Worm (Caenorhabditis elegans): ENCODE measurements around the gene fbxa-89.

The fbxa-89 gene

ce11 chrIII:12250114-12250792 is 14.3 kb downstream of the fbxa-89 start, which contains the start of the genes tim-1 and Y75B8A.23 (continued):
- TF ChIP-seq mes-2 (tag; optimal IDR thresholded peaks at IDR 0.05; ENCODE audit: poor library complexity, severe bottlenecking) (peak; percentile 96), hmg-1.1 (GFP tag; IDR thresholded peaks at IDR 0.05) (peak; percentile 91), vab-7 (GFP tag; IDR thresholded peaks at IDR 0.05) (peak; percentile 80), hlh-30 (tag; optimal IDR thresholded peaks at IDR 0.05; ENCODE audit: insufficient read depth) (peak; percentile 92), ces-1 (GFP tag; optimal IDR thresholded peaks at IDR 0.05) (no peak), tag-97 (GFP tag; IDR thresholded peaks at IDR 0.05) (no peak), zip-2 (tag; optimal IDR thresholded peaks at IDR 0.05) (peak; percentile 60), F37D6.2 (tag; optimal IDR thresholded peaks at IDR 0.05) (peak; percentile 69), daf-19 (GFP tag; conservative IDR thresholded peaks at IDR 0.05) (no peak), aha-1 (tag) (peak; percentile 99), jun-1 (tag; optimal IDR thresholded peaks at IDR 0.05) (peak; percentile 73), madf-5 (GFP tag; IDR thresholded peaks at IDR 0.05) (no peak), lin-15B (tag; optimal IDR thresholded peaks at IDR 0.05) (peak; percentile 16), dmd-9 (GFP tag; IDR thresholded peaks at IDR 0.05) (peak; percentile 90), nhr-102 (tag; optimal IDR thresholded peaks at IDR 0.05) (peak; percentile 91), T26A8.4 (GFP tag; IDR thresholded peaks at IDR 0.05) (peak; percentile 96), unc-130 (GFP tag; optimal IDR thresholded peaks at IDR 0.05) (peak; percentile 88), snpc-1.2 (GFP tag; IDR thresholded peaks at IDR 0.05) (peak; percentile 84), nhr-11 (tag; optimal IDR thresholded peaks at IDR 0.05) (peak; percentile 92), php-3 (GFP tag; IDR thresholded peaks at IDR 0.05) (peak; percentile 50; the same call in 1 of the 2 replicates), saeg-2 (GFP tag; IDR thresholded peaks at IDR 0.05) (no peak), lsy-2 (tag; optimal IDR thresholded peaks at IDR 0.05) (peak; percentile 42 to 95), mep-1 (tag; optimal IDR thresholded peaks at IDR 0.05) (peak; percentile 98), arid-1 (GFP tag; conservative IDR thresholded peaks at IDR 0.05) (peak; percentile 89), ceh-62 (tag; optimal IDR thresholded peaks at IDR 0.05) (no peak), Y48G9A.11 (GFP tag; IDR thresholded peaks at IDR 0.05) (peak; percentile 57), skn-1 (tag; optimal IDR thresholded peaks at IDR 0.05) (no peak), mdl-1 (tag; optimal IDR thresholded peaks at IDR 0.05) (peak; percentile 49 to 73), nhr-25 (tag; optimal IDR thresholded peaks at IDR 0.05; ENCODE audit: borderline replicate concordance, insufficient read depth) (peak; percentile 68), lin-39 (tag; optimal IDR thresholded peaks at IDR 0.05) (no peak), T20F7.1 (GFP tag; optimal IDR thresholded peaks at IDR 0.05) (no peak), lim-7 (GFP tag; IDR thresholded peaks at IDR 0.05) (peak; percentile 67; the same call in 1 of the 2 replicates), unc-39 (tag; optimal IDR thresholded peaks at IDR 0.05) (no peak), zfp-3 (GFP tag; conservative IDR thresholded peaks at IDR 0.05) (peak; percentile 91), pqm-1 (tag; optimal IDR thresholded peaks at IDR 0.05) (peak; percentile 37), spr-1 (tag; optimal IDR thresholded peaks at IDR 0.05) (peak; percentile 86), cey-2 (tag; optimal IDR thresholded peaks at IDR 0.05; ENCODE audit: borderline replicate concordance, insufficient read depth) (no peak), nhr-237 (tag; optimal IDR thresholded peaks at IDR 0.05) (no peak), mdt-29 (GFP tag; IDR thresholded peaks at IDR 0.05) (peak; percentile 92), F49E8.2 (tag; optimal IDR thresholded peaks at IDR 0.05; ENCODE audit: borderline replicate concordance) (peak; percentile 93), madf-9 (GFP tag; conservative IDR thresholded peaks at IDR 0.05) (peak; percentile 53), mxl-2 (GFP tag; conservative IDR thresholded peaks at IDR 0.05) (no peak), F44E2.7 (GFP tag; IDR thresholded peaks at IDR 0.05) (0 out of 2 replicates have a peak, but pooled peaks have one; percentile 34), daf-16 (GFP tag; optimal IDR thresholded peaks at IDR 0.05) (peak; percentile 56 to 87), daf-16 (tag; optimal IDR thresholded peaks at IDR 0.05) (peak; percentile 88), rbr-2 (tag; optimal IDR thresholded peaks at IDR 0.05) (peak; percentile 92), ztf-11 (tag; optimal IDR thresholded peaks at IDR 0.05) (no peak), dve-1 (tag; optimal IDR thresholded peaks at IDR 0.05; ENCODE audit: insufficient read depth) (peak; percentile 98), gei-8 (GFP tag; optimal IDR thresholded peaks at IDR 0.05) (peak; percentile 60)
